Fruit fly (Drosophila melanogaster) whole organism, prepupa: ENCODE measurements around the gene alpha-Man-Ia.

Source experiments
- CG16779 ChIP-seq: fragments of 200-800 bp; sonication (Bioruptor generic); optimal IDR thresholded peaks from 3 replicates; lab custom pipeline; 2017; ENCODE audit warnings: missing biosample characterization, mild to moderate bottlenecking, missing genetic modification characterization
- CG4318 ChIP-seq: fragments of 200-800 bp; sonication (Bioruptor generic); optimal IDR thresholded peaks from 3 replicates; lab custom pipeline; 2017; ENCODE audit warnings: missing biosample characterization, mild to moderate bottlenecking, missing genetic modification characterization
- CG7368 ChIP-seq: fragments of 200-800 bp; sonication (Bioruptor generic); optimal IDR thresholded peaks from 3 replicates; lab custom pipeline; 2016; ENCODE audit warnings: missing biosample characterization, missing genetic modification characterization
- Eip93F ChIP-seq: fragments of 200-800 bp; sonication (Bioruptor generic); optimal IDR thresholded peaks from 2 replicates; lab custom pipeline; 2016; ENCODE audit warnings: missing biosample characterization, mild to moderate bottlenecking, missing genetic modification characterization
- Gug ChIP-seq: fragments of 200-800 bp; sonication (Bioruptor generic); IDR thresholded peaks from 2 replicates; pipeline ENCODE4 v1.3.6; 2022; ENCODE audit warnings: missing biosample characterization, missing genetic modification characterization
- Hr4 ChIP-seq: fragments of 200-800 bp; sonication (Bioruptor generic); optimal IDR thresholded peaks from 3 replicates; lab custom pipeline; 2016; ENCODE audit warnings: missing biosample characterization, missing genetic modification characterization
- Lpt ChIP-seq: fragments of 200-800 bp; sonication (Bioruptor generic); optimal IDR thresholded peaks from 3 replicates; lab custom pipeline; 2016; ENCODE audit warnings: missing biosample characterization, missing genetic modification characterization
- Met ChIP-seq: fragments of 200-800 bp; sonication (Bioruptor generic); optimal IDR thresholded peaks from 3 replicates; lab custom pipeline; 2016; ENCODE audit warnings: missing biosample characterization, missing genetic modification characterization
- OdsH ChIP-seq: fragments of 200-800 bp; sonication (Bioruptor generic); optimal IDR thresholded peaks from 3 replicates; lab custom pipeline; 2016; ENCODE audit warnings: missing biosample characterization, missing genetic modification characterization
- salr ChIP-seq, 2 experiments: fragments of 200-800 bp; sonication (Bioruptor generic); optimal IDR thresholded peaks; 3 replicates each; lab custom pipeline; 2016 to 2018; ENCODE audit warnings: missing biosample characterization in 2 of 2, missing genetic modification characterization in 2 of 2, mild to moderate bottlenecking in 1 of 2

DNA sequence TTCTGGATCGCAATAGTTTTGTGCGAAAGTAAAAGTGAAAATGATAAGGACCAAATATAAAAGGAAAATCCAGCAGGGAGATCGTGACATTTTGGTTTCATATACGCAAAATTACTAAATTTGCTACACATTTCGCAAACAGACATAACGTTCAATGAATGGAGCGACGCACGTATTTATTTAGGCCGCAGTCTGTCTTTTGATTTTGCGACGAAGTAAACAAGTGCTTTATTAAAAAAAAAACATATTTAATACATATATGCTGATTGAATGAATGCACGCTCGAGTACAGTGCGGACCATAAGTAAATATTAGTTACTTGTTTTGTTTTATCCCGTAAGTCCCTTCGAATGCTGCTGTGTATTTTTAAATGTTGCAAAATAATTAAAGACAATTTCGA lies 41.6 kb upstream of the alpha-Man-Ia start, which contains the start of gene CG32679:
- no peak for TF ChIP-seq CG4318
- TF ChIP-seq Hr4: no peak
- no peak for TF ChIP-seq salr (GFP tag; optimal IDR thresholded peaks at IDR 0.05; lab: Kevin White, UChicago)
- no peak for TF ChIP-seq Lpt (GFP tag; lab: Kevin White, UChicago)
- TF ChIP-seq Eip93F (GFP tag; lab: Kevin White, UChicago): no peak
- TF ChIP-seq CG7368 (GFP tag; lab: Kevin White, UChicago): no peak
- no peak for TF ChIP-seq OdsH
- TF ChIP-seq CG16779 (tag; lab: Kevin White, UChicago): no peak
- no peak for TF ChIP-seq Met
- no peak for TF ChIP-seq Gug (GFP tag; lab: Robert Waterston, UW)
